Fruit fly (Drosophila melanogaster): Measurements from ENCODE around the gene CG4768.

Gene CG4768

dm6 chrX:16772882-16773827 lies 18.8 kb upstream of the CG4768 start (continued):
- TF ChIP-seq bab2 (GFP tag; optimal IDR thresholded peaks at IDR 0.05) (peak; percentile 71), usp (GFP tag; optimal IDR thresholded peaks at IDR 0.05) (no peak), ranshi (GFP tag; IDR thresholded peaks at IDR 0.05) (peak; percentile 58; the same call in 1 of the 2 replicates), exex (tag; optimal IDR thresholded peaks at IDR 0.05) (no peak), Taf1 (GFP tag; IDR thresholded peaks at IDR 0.05) (no peak), repo (GFP tag; optimal IDR thresholded peaks at IDR 0.05) (peak; percentile 51), CG17385 (GFP tag; optimal IDR thresholded peaks at IDR 0.05) (no peak), CG6689 (GFP tag; IDR thresholded peaks at IDR 0.05) (peak; percentile 64), CG3281 (GFP tag; optimal IDR thresholded peaks at IDR 0.05) (no peak), her (GFP tag; optimal IDR thresholded peaks at IDR 0.05) (no peak), Doc2 (GFP tag; IDR thresholded peaks at IDR 0.05) (no peak), Doc3 (GFP tag; IDR thresholded peaks at IDR 0.05; ENCODE audit: partially characterized antibody) (no peak), salm (tag; optimal IDR thresholded peaks at IDR 0.05) (no peak), CG32767 (GFP tag; IDR thresholded peaks at IDR 0.05) (peak; percentile 58), CG3847 (GFP tag; IDR thresholded peaks at IDR 0.05) (no peak), dm (GFP tag; optimal IDR thresholded peaks at IDR 0.05) (no peak), fu2 (GFP tag; optimal IDR thresholded peaks at IDR 0.05) (no peak), Antp (GFP tag; optimal IDR thresholded peaks at IDR 0.05) (peak; percentile 67), CG13296 (GFP tag; optimal IDR thresholded peaks at IDR 0.05) (no peak), vfl (GFP tag; optimal IDR thresholded peaks at IDR 0.05) (no peak), CG18011 (GFP tag; optimal IDR thresholded peaks at IDR 0.05) (no peak), CG34376 (GFP tag; optimal IDR thresholded peaks at IDR 0.05) (no peak), gt (GFP tag; IDR thresholded peaks at IDR 0.05) (peak; percentile 43; the same call in 1 of the 2 replicates), NK7.1 (GFP tag; optimal IDR thresholded peaks at IDR 0.05) (peak; percentile 7), gsb (GFP tag; IDR thresholded peaks at IDR 0.05) (no peak), CG10979 (tag; optimal IDR thresholded peaks at IDR 0.05) (peak; percentile 80), Ada2b (GFP tag; IDR thresholded peaks at IDR 0.05) (peak; percentile 62), CG1603 (tag; optimal IDR thresholded peaks at IDR 0.05) (peak; percentile 72), CG3838 (GFP tag; optimal IDR thresholded peaks at IDR 0.05) (no peak), br (optimal IDR thresholded peaks at IDR 0.05) (no peak), hbn (GFP tag; IDR thresholded peaks at IDR 0.05; ENCODE audit: partially characterized antibody) (no peak), CG18262 (tag; optimal IDR thresholded peaks at IDR 0.05) (peak; percentile 73), Dad (GFP tag; optimal IDR thresholded peaks at IDR 0.05) (peak; percentile 61), Dp (GFP tag; optimal IDR thresholded peaks at IDR 0.05) (no peak), nerfin-1 (tag; optimal IDR thresholded peaks at IDR 0.05) (peak; percentile 30), Myb (GFP tag; optimal IDR thresholded peaks at IDR 0.05) (no peak), CG10321 (GFP tag; IDR thresholded peaks at IDR 0.05) (no peak), CG4730 (GFP tag; IDR thresholded peaks at IDR 0.05) (0 out of 2 replicates have a peak, but pooled peaks have one; percentile 42), CG7839 (tag; optimal IDR thresholded peaks at IDR 0.05) (peak; percentile 75), CG2678 (tag; optimal IDR thresholded peaks at IDR 0.05) (peak; percentile 42), rib (GFP tag; IDR thresholded peaks at IDR 0.05) (no peak), tll (GFP tag; optimal IDR thresholded peaks at IDR 0.05) (no peak), CG17829 (tag; optimal IDR thresholded peaks at IDR 0.05) (peak; percentile 56), CG11504 (tag; optimal IDR thresholded peaks at IDR 0.05) (peak; percentile 71), CG9609 (GFP tag; optimal IDR thresholded peaks at IDR 0.05) (peak; percentile 79), sisA (GFP tag; IDR thresholded peaks at IDR 0.05) (peak; percentile 77), CG14441 (GFP tag; IDR thresholded peaks at IDR 0.05) (peak; percentile 52), CG1602 (GFP tag; optimal IDR thresholded peaks at IDR 0.05) (peak; percentile 46), esg (GFP tag; conservative IDR thresholded peaks at IDR 0.05) (peak; percentile 65), Dfd (GFP tag; optimal IDR thresholded peaks at IDR 0.05) (no peak)

Data from whole organism, embryonic.